Worm (Caenorhabditis elegans): Measurements from ENCODE around the gene R10E9.2.
A peak's percentile ranks its signal among the peaks of the same experiment; 100 is the strongest.

R10E9.2 gene

ce11 chrIII:4004064-4004580 lies 40.0 kb upstream of the R10E9.2 start, which contains the start of gene tif-1A:
TSS of gene tif-1A (minus strand) at chrIII:4004114.
- peak; percentile 81 to 92 for TF ChIP-seq lsy-2 (tag; optimal IDR thresholded peaks at IDR 0.05)
- peak; percentile 72 for TF ChIP-seq nhr-21 (tag; optimal IDR thresholded peaks at IDR 0.05)
- TF ChIP-seq lin-11 (tag; optimal IDR thresholded peaks at IDR 0.05), result peak; percentile 8
- TF ChIP-seq sem-4 (tag; optimal IDR thresholded peaks at IDR 0.05), result peak; percentile 49
- TF ChIP-seq nhr-77 (tag; optimal IDR thresholded peaks at IDR 0.05), result peak; percentile 15
- peak; percentile 84 for TF ChIP-seq F13H6.1 (tag; optimal IDR thresholded peaks at IDR 0.05)
- no peak for TF ChIP-seq dmd-4 (tag; optimal IDR thresholded peaks at IDR 0.05)
- no peak for TF ChIP-seq ztf-11 (tag; optimal IDR thresholded peaks at IDR 0.05)
- peak; percentile 82 for TF ChIP-seq unc-55 (GFP tag; optimal IDR thresholded peaks at IDR 0.05)
- peak; percentile 34 for TF ChIP-seq blmp-1 (tag; optimal IDR thresholded peaks at IDR 0.05; ENCODE audit: insufficient read depth)
- peak; percentile 70 for TF ChIP-seq mab-5 (tag; optimal IDR thresholded peaks at IDR 0.05)
- TF ChIP-seq fos-1 (tag; optimal IDR thresholded peaks at IDR 0.05), result peak; percentile 96
- TF ChIP-seq unc-62 (GFP tag; optimal IDR thresholded peaks at IDR 0.05), result no peak
- peak; percentile 85 for TF ChIP-seq sma-3 (GFP tag; optimal IDR thresholded peaks at IDR 0.05)
- TF ChIP-seq ceh-16 (tag; optimal IDR thresholded peaks at IDR 0.05), result no peak
- TF ChIP-seq C34F6.9 (tag; optimal IDR thresholded peaks at IDR 0.05), result peak; percentile 90
- peak; percentile 85 for TF ChIP-seq sma-9 (GFP tag; optimal IDR thresholded peaks at IDR 0.05)
- TF ChIP-seq sma-9 (tag; optimal IDR thresholded peaks at IDR 0.05), result no peak
- no peak for TF ChIP-seq lin-39 (tag; optimal IDR thresholded peaks at IDR 0.05)
- TF ChIP-seq unc-39 (tag; optimal IDR thresholded peaks at IDR 0.05), result no peak
- peak; percentile 73 for TF ChIP-seq snpc-4 (tag; optimal IDR thresholded peaks at IDR 0.05)
- TF ChIP-seq nhr-10 (tag; optimal IDR thresholded peaks at IDR 0.05), result peak; percentile 12
- peak; percentile 20 for TF ChIP-seq egl-27 (tag; optimal IDR thresholded peaks at IDR 0.05)
- TF ChIP-seq nhr-12 (tag; optimal IDR thresholded peaks at IDR 0.05), result peak; percentile 23
- no peak for TF ChIP-seq ztf-4 (tag; optimal IDR thresholded peaks at IDR 0.05)
- peak; percentile 67 for TF ChIP-seq nhr-25 (tag; optimal IDR thresholded peaks at IDR 0.05)
- peak; percentile 6 for TF ChIP-seq Y55F3AM.14 (GFP tag; optimal IDR thresholded peaks at IDR 0.05)
- peak in 1 of 2 experiments; percentile 9 for TF ChIP-seq mdl-1 (tag; optimal IDR thresholded peaks at IDR 0.05)
- no peak for TF ChIP-seq R02D3.7 (tag; optimal IDR thresholded peaks at IDR 0.05)
- TF ChIP-seq mbf-1 (tag; optimal IDR thresholded peaks at IDR 0.05), result no peak
- TF ChIP-seq gmeb-1 (tag; optimal IDR thresholded peaks at IDR 0.05), result peak; percentile 90
- peak; percentile 57 for TF ChIP-seq nhr-129 (tag; optimal IDR thresholded peaks at IDR 0.05)
- peak; percentile 19 for TF ChIP-seq zag-1 (tag; optimal IDR thresholded peaks at IDR 0.05)
- TF ChIP-seq lin-13 (GFP tag; optimal IDR thresholded peaks at IDR 0.05), result peak; percentile 73
- no peak for TF ChIP-seq elt-1 (tag; optimal IDR thresholded peaks at IDR 0.05)
- peak; percentile 75 for TF ChIP-seq crh-2 (tag; optimal IDR thresholded peaks at IDR 0.05)
- no peak for TF ChIP-seq ztf-1 (GFP tag; conservative IDR thresholded peaks at IDR 0.05)
- peak; percentile 61 for TF ChIP-seq skn-1 (tag; optimal IDR thresholded peaks at IDR 0.05)
- TF ChIP-seq nhr-6 (tag; optimal IDR thresholded peaks at IDR 0.05), result peak; percentile 21

- TF ChIP-seq nhr-6 (tag; optimal IDR thresholded peaks at IDR 0.05) (no peak), sma-9 (GFP tag; optimal IDR thresholded peaks at IDR 0.05) (peak; percentile 4), sma-9 (tag; optimal IDR thresholded peaks at IDR 0.05) (no peak), nhr-129 (tag; optimal IDR thresholded peaks at IDR 0.05) (peak; percentile 37), unc-62 (GFP tag; optimal IDR thresholded peaks at IDR 0.05) (no peak)
Measured at ce11 chrIII:3994457-3994856, 30.3 kb upstream of the R10E9.2 start.

ce11 chrIII:3992089-3992488 lies 28.0 kb upstream of the R10E9.2 start, which contains the start of gene glb-11:
TSS of gene glb-11 (minus strand) at chrIII:3992189.
- no peak for TF ChIP-seq nhr-77 (tag; optimal IDR thresholded peaks at IDR 0.05)
- TF ChIP-seq snpc-4 (tag; optimal IDR thresholded peaks at IDR 0.05), result no peak
- TF ChIP-seq nhr-23 (tag; optimal IDR thresholded peaks at IDR 0.05), result no peak
- TF ChIP-seq nhr-11 (tag; optimal IDR thresholded peaks at IDR 0.05), result no peak
- no peak for TF ChIP-seq blmp-1 (tag; optimal IDR thresholded peaks at IDR 0.05; ENCODE audit: insufficient read depth)
- TF ChIP-seq ztf-1 (GFP tag; conservative IDR thresholded peaks at IDR 0.05), result no peak
- no peak for TF ChIP-seq lin-11 (tag; optimal IDR thresholded peaks at IDR 0.05)
- no peak for TF ChIP-seq crh-2 (tag; optimal IDR thresholded peaks at IDR 0.05)
- no peak for TF ChIP-seq sem-4 (tag; optimal IDR thresholded peaks at IDR 0.05)
- TF ChIP-seq ceh-16 (tag; optimal IDR thresholded peaks at IDR 0.05), result no peak
- no peak for TF ChIP-seq elt-1 (tag; optimal IDR thresholded peaks at IDR 0.05)
- TF ChIP-seq mab-5 (tag; optimal IDR thresholded peaks at IDR 0.05), result no peak
- TF ChIP-seq alr-1 (tag; optimal IDR thresholded peaks at IDR 0.05), result no peak
- no peak for TF ChIP-seq nhr-21 (tag; optimal IDR thresholded peaks at IDR 0.05)
- no peak for TF ChIP-seq mbf-1 (tag; optimal IDR thresholded peaks at IDR 0.05)

Measured in whole organism, L2 larva.